Fruit fly (Drosophila melanogaster): ENCODE results near the gene CG9920.

DNA sequence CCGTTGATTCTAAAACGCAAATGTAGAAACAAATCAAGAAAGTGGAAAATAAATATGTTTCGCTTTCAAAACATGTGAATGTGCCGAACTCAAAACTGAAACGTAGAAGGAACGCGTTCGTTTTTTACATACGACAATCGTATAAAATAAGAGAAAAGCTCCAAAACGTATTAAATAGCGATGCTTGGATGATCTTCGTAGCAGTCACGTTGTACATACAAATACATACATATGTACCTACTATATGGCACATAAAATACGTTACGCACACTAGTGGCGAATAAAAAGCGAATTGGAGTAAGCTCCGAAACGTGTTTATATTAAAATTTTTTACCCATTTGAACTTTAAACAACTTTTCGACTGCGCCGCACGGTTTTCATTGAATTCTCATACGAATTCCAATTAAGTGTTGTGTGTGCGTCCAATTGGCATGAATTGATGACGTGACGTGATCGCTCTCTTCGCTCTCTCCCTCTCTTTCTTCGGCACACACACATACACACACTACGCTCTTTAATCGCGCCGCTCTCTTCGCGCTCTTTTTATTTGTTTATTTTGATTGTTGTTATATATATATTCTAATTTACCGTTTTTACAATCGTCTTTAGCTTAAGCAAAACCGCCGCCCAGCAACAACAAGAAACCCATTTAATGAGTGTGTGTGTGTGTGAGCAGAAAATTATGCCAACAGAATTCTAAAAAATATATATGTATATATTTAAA lies 40.6 kb downstream of the CG9920 start:
- TF ChIP-seq CTCF (optimal IDR thresholded peaks at IDR 0.05) (no peak), CG8478 (optimal IDR thresholded peaks at IDR 0.05) (no peak)
